Worm (Caenorhabditis elegans): ENCODE data around the gene F46F2.5.
A peak's percentile ranks its signal among the peaks of the same experiment; 100 is the strongest.

F46F2.5 gene

ce11 chrX:15229174-15229573, 33.3 kb upstream of the F46F2.5 start:
- no peak for TF ChIP-seq flt-1 (GFP tag; IDR thresholded peaks at IDR 0.05)
- no peak for TF ChIP-seq hnd-1 (tag; optimal IDR thresholded peaks at IDR 0.05)
- TF ChIP-seq ets-7 (tag; optimal IDR thresholded peaks at IDR 0.05), result no peak
- no peak for TF ChIP-seq sea-1 (GFP tag; conservative IDR thresholded peaks at IDR 0.05)
- no peak for TF ChIP-seq aly-1 (tag; optimal IDR thresholded peaks at IDR 0.05)
- no peak for TF ChIP-seq hmg-4 (GFP tag; optimal IDR thresholded peaks at IDR 0.05)
- no peak for TF ChIP-seq pes-1 (GFP tag; IDR thresholded peaks at IDR 0.05)
- no peak for TF ChIP-seq tra-4 (tag; optimal IDR thresholded peaks at IDR 0.05)
- no peak for TF ChIP-seq B0310.2 (tag; optimal IDR thresholded peaks at IDR 0.05)
- no peak for TF ChIP-seq tbx-37 (GFP tag; conservative IDR thresholded peaks at IDR 0.05)
- no peak for TF ChIP-seq ceh-36 (tag; optimal IDR thresholded peaks at IDR 0.05)
- TF ChIP-seq ceh-13 (GFP tag; optimal IDR thresholded peaks at IDR 0.05), result no peak
- no peak for TF ChIP-seq F13C5.2 (tag; optimal IDR thresholded peaks at IDR 0.05)
- TF ChIP-seq tbx-11 (GFP tag; IDR thresholded peaks at IDR 0.05), result no peak
- no peak for TF ChIP-seq ama-1 (optimal IDR thresholded peaks at IDR 0.05)
- TF ChIP-seq scrt-1 (GFP tag; IDR thresholded peaks at IDR 0.05), result no peak

ce11 chrX:15230394-15230968, 32.0 kb upstream of the F46F2.5 start, which contains the start of gene H03A11.2:
H03A11.2 (minus strand) TSS chrX:15230645.
- no peak for TF ChIP-seq ceh-13 (GFP tag; optimal IDR thresholded peaks at IDR 0.05)
- TF ChIP-seq hmbx-1 (tag; optimal IDR thresholded peaks at IDR 0.05), result no peak
- TF ChIP-seq aly-1 (tag; optimal IDR thresholded peaks at IDR 0.05), result no peak
- TF ChIP-seq B0310.2 (tag; optimal IDR thresholded peaks at IDR 0.05), result no peak
- TF ChIP-seq ceh-36 (tag; optimal IDR thresholded peaks at IDR 0.05), result no peak
- TF ChIP-seq ets-7 (tag; optimal IDR thresholded peaks at IDR 0.05), result no peak
- no peak for TF ChIP-seq F13C5.2 (tag; optimal IDR thresholded peaks at IDR 0.05)
- TF ChIP-seq tra-4 (tag; optimal IDR thresholded peaks at IDR 0.05), result no peak

ce11 chrX:15231800-15232199, 30.7 kb upstream of the F46F2.5 start:
- TF ChIP-seq F13C5.2 (tag; optimal IDR thresholded peaks at IDR 0.05), result no peak
- no peak for TF ChIP-seq tbx-11 (GFP tag; IDR thresholded peaks at IDR 0.05)
- no peak for TF ChIP-seq ceh-13 (GFP tag; optimal IDR thresholded peaks at IDR 0.05)
- no peak for TF ChIP-seq flt-1 (GFP tag; IDR thresholded peaks at IDR 0.05)
- no peak for TF ChIP-seq hmbx-1 (tag; optimal IDR thresholded peaks at IDR 0.05)
- TF ChIP-seq hmg-4 (GFP tag; optimal IDR thresholded peaks at IDR 0.05), result no peak
- TF ChIP-seq B0310.2 (tag; optimal IDR thresholded peaks at IDR 0.05), result no peak
- TF ChIP-seq ceh-36 (tag; optimal IDR thresholded peaks at IDR 0.05), result no peak
- no peak for TF ChIP-seq tra-4 (tag; optimal IDR thresholded peaks at IDR 0.05)
- no peak for TF ChIP-seq sea-1 (GFP tag; conservative IDR thresholded peaks at IDR 0.05)

ce11 chrX:15233684-15234083, 28.8 kb upstream of the F46F2.5 start:
- TF ChIP-seq B0310.2 (tag; optimal IDR thresholded peaks at IDR 0.05) (no peak), tra-4 (tag; optimal IDR thresholded peaks at IDR 0.05) (no peak), F13C5.2 (tag; optimal IDR thresholded peaks at IDR 0.05) (no peak), ceh-13 (GFP tag; optimal IDR thresholded peaks at IDR 0.05) (no peak), hmg-4 (GFP tag; optimal IDR thresholded peaks at IDR 0.05) (no peak), ama-1 (optimal IDR thresholded peaks at IDR 0.05) (no peak), scrt-1 (GFP tag; IDR thresholded peaks at IDR 0.05) (no peak), hnd-1 (tag; optimal IDR thresholded peaks at IDR 0.05) (no peak), tbx-37 (GFP tag; conservative IDR thresholded peaks at IDR 0.05) (no peak), ets-7 (tag; optimal IDR thresholded peaks at IDR 0.05) (no peak), pes-1 (GFP tag; IDR thresholded peaks at IDR 0.05) (no peak), hmbx-1 (tag; optimal IDR thresholded peaks at IDR 0.05) (no peak), flt-1 (GFP tag; IDR thresholded peaks at IDR 0.05) (no peak), aly-1 (tag; optimal IDR thresholded peaks at IDR 0.05) (no peak), ceh-36 (tag; optimal IDR thresholded peaks at IDR 0.05) (no peak)

- TF ChIP-seq hmg-4 (GFP tag; optimal IDR thresholded peaks at IDR 0.05) (peak; percentile 1), aly-1 (tag; optimal IDR thresholded peaks at IDR 0.05) (peak; percentile 23), F13C5.2 (tag; optimal IDR thresholded peaks at IDR 0.05) (no peak)
These were observed 26.5 kb upstream of the F46F2.5 start for ce11 chrX:15236036-15236435.

- TF ChIP-seq scrt-1 (GFP tag; IDR thresholded peaks at IDR 0.05) (no peak), ama-1 (optimal IDR thresholded peaks at IDR 0.05) (no peak), tbx-37 (GFP tag; conservative IDR thresholded peaks at IDR 0.05) (no peak), ceh-13 (GFP tag; optimal IDR thresholded peaks at IDR 0.05) (no peak), pes-1 (GFP tag; IDR thresholded peaks at IDR 0.05) (no peak), ceh-36 (tag; optimal IDR thresholded peaks at IDR 0.05) (no peak), B0310.2 (tag; optimal IDR thresholded peaks at IDR 0.05) (no peak), ets-7 (tag; optimal IDR thresholded peaks at IDR 0.05) (no peak), aly-1 (tag; optimal IDR thresholded peaks at IDR 0.05) (no peak), hmg-4 (GFP tag; optimal IDR thresholded peaks at IDR 0.05) (no peak), sea-1 (GFP tag; conservative IDR thresholded peaks at IDR 0.05) (no peak), tra-4 (tag; optimal IDR thresholded peaks at IDR 0.05) (no peak), hnd-1 (tag; optimal IDR thresholded peaks at IDR 0.05) (no peak), hmbx-1 (tag; optimal IDR thresholded peaks at IDR 0.05) (no peak), F13C5.2 (tag; optimal IDR thresholded peaks at IDR 0.05) (no peak), tbx-11 (GFP tag; IDR thresholded peaks at IDR 0.05) (no peak)
These were observed 21.4 kb upstream of the F46F2.5 start for ce11 chrX:15241169-15241568.

- TF ChIP-seq hmg-4 (GFP tag; optimal IDR thresholded peaks at IDR 0.05) (no peak), ceh-13 (GFP tag; optimal IDR thresholded peaks at IDR 0.05) (no peak), pes-1 (GFP tag; IDR thresholded peaks at IDR 0.05) (no peak), hnd-1 (tag; optimal IDR thresholded peaks at IDR 0.05) (no peak), flt-1 (GFP tag; IDR thresholded peaks at IDR 0.05) (no peak)
These were observed 19.8 kb upstream of the F46F2.5 start for ce11 chrX:15242726-15243125.

- no peak for TF ChIP-seq ceh-13 (GFP tag; optimal IDR thresholded peaks at IDR 0.05)
- TF ChIP-seq pes-1 (GFP tag; IDR thresholded peaks at IDR 0.05), result no peak
- no peak for TF ChIP-seq ceh-36 (tag; optimal IDR thresholded peaks at IDR 0.05)
- TF ChIP-seq tbx-11 (GFP tag; IDR thresholded peaks at IDR 0.05), result no peak
- no peak for TF ChIP-seq aly-1 (tag; optimal IDR thresholded peaks at IDR 0.05)
- TF ChIP-seq hmg-4 (GFP tag; optimal IDR thresholded peaks at IDR 0.05), result no peak
- TF ChIP-seq scrt-1 (GFP tag; IDR thresholded peaks at IDR 0.05), result no peak
- TF ChIP-seq flt-1 (GFP tag; IDR thresholded peaks at IDR 0.05), result no peak
- TF ChIP-seq sea-1 (GFP tag; conservative IDR thresholded peaks at IDR 0.05), result no peak
- no peak for TF ChIP-seq tra-4 (tag; optimal IDR thresholded peaks at IDR 0.05)
These were observed 16.3 kb upstream of the F46F2.5 start, which contains the start of gene piki-1 for ce11 chrX:15246182-15246581. piki-1 (minus strand) TSS chrX:15246399.

All from whole organism, early embryonic.